Fruit fly (Drosophila melanogaster) whole organism, embryonic: ENCODE data around the gene Catsup.

Experiments
- Ada2b ChIP-seq: fragments of 200-800 bp; sonication (Bioruptor generic); IDR thresholded peaks from 2 replicates; pipeline ENCODE4 v1.3.6; 2022; ENCODE audit warnings: missing biosample characterization, missing genetic modification characterization
- Asciz ChIP-seq: fragments of 200-800 bp; sonication (Bioruptor generic); optimal IDR thresholded peaks from 2 replicates; lab custom pipeline; 2017; ENCODE audit warnings: missing biosample characterization, mild to moderate bottlenecking, missing genetic modification characterization, missing genetic modification reagents
- Atf6 ChIP-seq: fragments of 200-800 bp; sonication (Bioruptor generic); IDR thresholded peaks from 2 replicates; pipeline ENCODE4 v1.3.6; 2022; ENCODE audit warnings: missing biosample characterization, missing genetic modification characterization
- CG11247 ChIP-seq: fragments of 200-800 bp; sonication (Bioruptor generic); IDR thresholded peaks from 2 replicates; pipeline ENCODE4 v1.3.6; 2022; ENCODE audit warnings: missing biosample characterization, missing genetic modification characterization
- CG11560 ChIP-seq: fragments of 200-800 bp; sonication (Bioruptor generic); IDR thresholded peaks from 3 replicates; pipeline ENCODE4 v1.3.6; 2022; ENCODE audit warnings: missing biosample characterization, missing genetic modification characterization
- CG12104 ChIP-seq: fragments of 200-800 bp; sonication (Bioruptor generic); optimal IDR thresholded peaks from 3 replicates; lab custom pipeline; 2016; ENCODE audit warnings: missing biosample characterization, missing genetic modification characterization
- CG12219 ChIP-seq: fragments of 200-800 bp; sonication (Bioruptor generic); optimal IDR thresholded peaks from 3 replicates; lab custom pipeline; 2018; ENCODE audit warnings: missing biosample characterization, mild to moderate bottlenecking, missing genetic modification characterization
- CG15073 ChIP-seq: fragments of 200-800 bp; sonication (Bioruptor generic); optimal IDR thresholded peaks from 2 replicates; lab custom pipeline; 2016; ENCODE audit warnings: missing biosample characterization, missing genetic modification characterization
- CG1647 ChIP-seq: fragments of 200-800 bp; sonication (Bioruptor generic); optimal IDR thresholded peaks from 3 replicates; lab custom pipeline; 2016; ENCODE audit warnings: missing biosample characterization, missing genetic modification characterization
- CG1832 ChIP-seq: fragments of 200-800 bp; sonication (Bioruptor generic); optimal IDR thresholded peaks from 2 replicates; lab custom pipeline; 2017; ENCODE audit warnings: missing biosample characterization, mild to moderate bottlenecking, missing genetic modification characterization, inconsistent platforms
- CG2199 ChIP-seq: fragments of 200-800 bp; sonication (Bioruptor generic); IDR thresholded peaks from 3 replicates; pipeline ENCODE4 v1.3.6; 2022; ENCODE audit warnings: missing biosample characterization, missing genetic modification characterization
- CG3163 ChIP-seq: fragments of 200-800 bp; sonication (Bioruptor generic); optimal IDR thresholded peaks from 3 replicates; lab custom pipeline; 2016; ENCODE audit warnings: missing biosample characterization, missing genetic modification characterization
- CG34224 ChIP-seq: fragments of 200-800 bp; sonication (Bioruptor generic); IDR thresholded peaks from 3 replicates; pipeline ENCODE4 v1.3.6; 2022; ENCODE audit warnings: missing biosample characterization, missing genetic modification characterization; ENCODE audit not compliant: partially characterized antibody
- CG3847 ChIP-seq: fragments of 200-800 bp; sonication (Bioruptor generic); IDR thresholded peaks from 2 replicates; pipeline ENCODE4 v1.3.6; 2022; ENCODE audit warnings: missing biosample characterization, missing genetic modification characterization
- CG4328 ChIP-seq: fragments of 200-800 bp; sonication (Bioruptor generic); optimal IDR thresholded peaks from 3 replicates; lab custom pipeline; 2017; ENCODE audit warnings: missing biosample characterization, missing genetic modification reagents, missing genetic modification characterization
- CG7786 ChIP-seq: fragments of 200-800 bp; sonication (Bioruptor generic); optimal IDR thresholded peaks from 2 replicates; lab custom pipeline; 2016; ENCODE audit warnings: missing biosample characterization, missing genetic modification characterization
- D19A ChIP-seq: fragments of 200-800 bp; optimal IDR thresholded peaks from 3 replicates; lab custom pipeline; 2019; ENCODE audit warnings: missing biosample characterization, mild to moderate bottlenecking, missing genetic modification characterization, moderate library complexity
- E2f2 ChIP-seq: fragments of 200-800 bp; sonication (Bioruptor generic); IDR thresholded peaks from 2 replicates; pipeline ENCODE4 v1.3.6; 2022; ENCODE audit warnings: missing biosample characterization, missing genetic modification characterization
- HLH3B ChIP-seq: fragments of 200-800 bp; sonication (Bioruptor generic); IDR thresholded peaks from 2 replicates; pipeline ENCODE4 v1.3.6; 2022; ENCODE audit warnings: missing biosample characterization, missing genetic modification characterization
- HLH4C ChIP-seq: fragments of 200-800 bp; sonication (Bioruptor generic); IDR thresholded peaks from 3 replicates; pipeline ENCODE4 v1.3.6; 2022; ENCODE audit warnings: missing biosample characterization, missing genetic modification characterization; ENCODE audit not compliant: partially characterized antibody
- Hey ChIP-seq: fragments of 200-800 bp; sonication (Bioruptor generic); optimal IDR thresholded peaks from 3 replicates; lab custom pipeline; 2018; ENCODE audit warnings: missing biosample characterization, mild to moderate bottlenecking, missing genetic modification characterization
- Hmx ChIP-seq: fragments of 200-800 bp; sonication (Bioruptor generic); optimal IDR thresholded peaks from 2 replicates; lab custom pipeline; 2016; ENCODE audit warnings: missing biosample characterization, missing genetic modification characterization
- Kr ChIP-seq: fragments of 200-800 bp; sonication (Bioruptor generic); optimal IDR thresholded peaks from 2 replicates; lab custom pipeline; 2017; ENCODE audit warnings: missing biosample characterization, mild to moderate bottlenecking, missing genetic modification characterization
- Med ChIP-seq: fragments of 200-800 bp; sonication (Bioruptor generic); peaks from one replicate; lab custom pipeline; 2016; ENCODE audit warnings: missing biosample characterization, missing genetic modification characterization, mild to moderate bottlenecking, inconsistent platforms, moderate library complexity
- Nf-YB ChIP-seq: fragments of 200-800 bp; sonication (Bioruptor generic); optimal IDR thresholded peaks from 3 replicates; lab custom pipeline; 2019; ENCODE audit warnings: missing biosample characterization, mild to moderate bottlenecking, missing genetic modification characterization, moderate library complexity
- ase ChIP-seq: fragments of 200-800 bp; sonication (Bioruptor generic); IDR thresholded peaks from 3 replicates; pipeline ENCODE4 v1.3.6; 2022; ENCODE audit warnings: missing biosample characterization, missing genetic modification characterization
- bowl ChIP-seq: fragments of 200-800 bp; sonication (Bioruptor generic); IDR thresholded peaks from 2 replicates; pipeline ENCODE4 v1.3.6; 2022; ENCODE audit warnings: missing biosample characterization, missing genetic modification characterization
- cad ChIP-seq: fragments of >200 bp; optimal IDR thresholded peaks from 2 replicates; lab custom pipeline; 2017; ENCODE audit warnings: missing biosample characterization, missing genetic modification characterization
- caup ChIP-seq: fragments of 200-800 bp; sonication (Bioruptor generic); optimal IDR thresholded peaks from 3 replicates; lab custom pipeline; 2017; ENCODE audit warnings: missing biosample characterization, mild to moderate bottlenecking, missing genetic modification characterization, moderate library complexity; ENCODE audit not compliant: severe bottlenecking
- cg ChIP-seq: fragments of 200-800 bp; sonication (Bioruptor generic); optimal IDR thresholded peaks from 3 replicates; lab custom pipeline; 2019; ENCODE audit warnings: missing biosample characterization, mild to moderate bottlenecking, missing genetic modification characterization, moderate library complexity
- chinmo ChIP-seq: fragments of 200-800 bp; sonication (Bioruptor generic); IDR thresholded peaks from 4 replicates; pipeline ENCODE4 v1.3.6; 2022; ENCODE audit warnings: missing biosample characterization, missing genetic modification characterization; ENCODE audit not compliant: partially characterized antibody
- crol ChIP-seq: fragments of 200-800 bp; sonication (Bioruptor generic); IDR thresholded peaks from 2 replicates; pipeline ENCODE4 v1.3.6; 2022; ENCODE audit warnings: missing biosample characterization, missing genetic modification characterization
- crp ChIP-seq, 2 experiments: fragments of 200-800 bp; sonication (Bioruptor generic); optimal IDR thresholded peaks; 2 replicates in 1 of 2; 3 replicates in 1 of 2; lab custom pipeline; 2017; ENCODE audit warnings: missing biosample characterization in 2 of 2, missing genetic modification characterization in 2 of 2, mild to moderate bottlenecking in 1 of 2, moderate library complexity in 1 of 2
- dati ChIP-seq: fragments of 200-800 bp; sonication (Bioruptor generic); IDR thresholded peaks from 2 replicates; pipeline ENCODE4 v1.3.6; 2022; ENCODE audit warnings: missing biosample characterization, missing genetic modification characterization
- dysf ChIP-seq: fragments of 200-800 bp; sonication (Bioruptor generic); IDR thresholded peaks from 3 replicates; pipeline ENCODE4 v1.3.6; 2022; ENCODE audit warnings: missing biosample characterization, missing genetic modification characterization
- ems ChIP-seq: fragments of 200-800 bp; sonication (Bioruptor generic); optimal IDR thresholded peaks from 3 replicates; lab custom pipeline; 2016; ENCODE audit warnings: missing biosample characterization, missing genetic modification characterization
- eve ChIP-seq, 2 experiments: fragments of >200 bp; optimal IDR thresholded peaks; 2 replicates each; lab custom pipeline; 2017; ENCODE audit warnings: missing biosample characterization in 2 of 2, missing genetic modification characterization in 2 of 2
- eyg ChIP-seq: fragments of 200-800 bp; sonication (Bioruptor generic); optimal IDR thresholded peaks from 3 replicates; lab custom pipeline; 2016; ENCODE audit warnings: missing biosample characterization, missing genetic modification characterization
- ind ChIP-seq: fragments of 200-800 bp; sonication (Bioruptor generic); optimal IDR thresholded peaks from 3 replicates; lab custom pipeline; 2016; ENCODE audit warnings: missing biosample characterization, missing genetic modification characterization
- inv ChIP-seq: fragments of 200-800 bp; sonication (Bioruptor generic); IDR thresholded peaks from 2 replicates; pipeline ENCODE4 v1.3.6; 2022; ENCODE audit warnings: missing biosample characterization, missing genetic modification characterization; ENCODE audit not compliant: partially characterized antibody
- mirr ChIP-seq: fragments of 200-800 bp; sonication (Bioruptor generic); optimal IDR thresholded peaks from 3 replicates; lab custom pipeline; 2018; ENCODE audit warnings: missing biosample characterization, mild to moderate bottlenecking, missing genetic modification characterization
- nerfin-2 ChIP-seq: fragments of 200-800 bp; sonication (Bioruptor generic); IDR thresholded peaks from 2 replicates; pipeline ENCODE4 v1.3.6; 2022; ENCODE audit warnings: missing biosample characterization, missing genetic modification characterization; ENCODE audit not compliant: partially characterized antibody
- nmo ChIP-seq: fragments of 200-800 bp; sonication (Bioruptor generic); optimal IDR thresholded peaks from 2 replicates; lab custom pipeline; 2018; ENCODE audit warnings: missing biosample characterization, mild to moderate bottlenecking, missing genetic modification characterization, moderate library complexity
- oc ChIP-seq: fragments of 200-800 bp; sonication (Bioruptor generic); optimal IDR thresholded peaks from 2 replicates; lab custom pipeline; 2018; ENCODE audit warnings: missing biosample characterization, mild to moderate bottlenecking, missing genetic modification characterization, moderate library complexity
- onecut ChIP-seq: fragments of 200-800 bp; sonication (Bioruptor generic); IDR thresholded peaks from 2 replicates; pipeline ENCODE4 v1.3.6; 2022; ENCODE audit warnings: missing biosample characterization, missing genetic modification characterization
- prd ChIP-seq, 3 experiments: fragments of >200 bp in 2 of 3; fragments of 200-800 bp in 1 of 3; sonication (Bioruptor generic) in 1 of 3; optimal IDR thresholded peaks in 2 of 3; IDR thresholded peaks in 1 of 3; 2 replicates in 2 of 3; 3 replicates in 1 of 3; pipeline versions ENCODE4 v1.3.6 to Lab custom; 2017 to 2022; ENCODE audit warnings: missing biosample characterization in 1 of 3, missing genetic modification characterization in 1 of 3
- scrt ChIP-seq: fragments of 200-800 bp; sonication (Bioruptor generic); optimal IDR thresholded peaks from 2 replicates; lab custom pipeline; 2018; ENCODE audit warnings: missing biosample characterization, mild to moderate bottlenecking, missing genetic modification characterization, moderate library complexity
- vnd ChIP-seq: fragments of 200-800 bp; sonication (Bioruptor generic); IDR thresholded peaks from 3 replicates; pipeline ENCODE4 v1.3.6; 2022; ENCODE audit warnings: missing biosample characterization, missing genetic modification characterization; ENCODE audit not compliant: partially characterized antibody
- zfh2 ChIP-seq: fragments of 200-800 bp; sonication (Bioruptor generic); optimal IDR thresholded peaks from 2 replicates; lab custom pipeline; 2016; ENCODE audit warnings: missing biosample characterization, missing genetic modification characterization

Catsup gene

DNA sequence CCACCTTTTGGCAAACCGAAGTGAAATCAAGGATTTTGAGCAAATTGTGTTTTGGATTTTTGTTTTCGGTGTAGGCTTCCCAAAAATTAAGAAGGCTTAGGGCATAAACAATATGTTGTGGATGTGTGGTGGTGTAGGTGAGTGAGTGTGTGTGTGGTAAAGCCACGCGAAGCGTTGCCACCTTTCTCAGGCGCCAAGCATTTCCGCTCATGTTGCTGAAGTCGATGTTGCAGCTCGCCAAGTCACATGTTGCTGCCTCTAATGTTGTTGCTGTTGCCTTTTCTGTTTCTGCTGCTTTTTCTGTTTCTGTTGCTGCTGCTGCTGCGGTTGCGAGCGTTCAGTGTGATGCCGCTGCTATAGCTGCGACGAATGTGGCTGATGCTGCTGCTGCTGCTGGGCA lies 38.1 kb downstream of the Catsup start (continued):
- TF ChIP-seq cad (GFP tag; lab: Kevin White, UChicago) (no peak), scrt (no peak), CG12104 (GFP tag; lab: Kevin White, UChicago) (no peak), CG12219 (GFP tag; lab: Kevin White, UChicago) (peak; percentile 25), cg (GFP tag; lab: Kevin White, UChicago) (peak; percentile 35), ems (GFP tag; lab: Kevin White, UChicago) (no peak), CG15073 (GFP tag; lab: Kevin White, UChicago) (no peak), E2f2 (GFP tag; lab: Robert Waterston, UW) (no peak), CG3163 (GFP tag; lab: Kevin White, UChicago) (no peak), CG34224 (GFP tag; lab: Robert Waterston, UW) (no peak), ind (GFP tag; lab: Kevin White, UChicago) (no peak), HLH3B (0 out of 2 replicates have a peak, but pooled peaks have one; percentile 4), mirr (GFP tag; lab: Kevin White, UChicago) (no peak), bowl (GFP tag; lab: Robert Waterston, UW) (peak; percentile 18; the same call in 1 of the 2 replicates), Atf6 (GFP tag; lab: Robert Waterston, UW) (no peak), CG2199 (no peak), Hey (tag; lab: Kevin White, UChicago) (no peak), nmo (no peak), CG4328 (GFP tag; lab: Kevin White, UChicago) (no peak), zfh2 (GFP tag; lab: Kevin White, UChicago) (no peak), CG7786 (no peak), ase (GFP tag; lab: Robert Waterston, UW) (no peak), caup (GFP tag; lab: Kevin White, UChicago) (no peak), eyg (GFP tag; lab: Kevin White, UChicago) (no peak), dati (GFP tag; lab: Robert Waterston, UW) (no peak), CG1832 (GFP tag; lab: Kevin White, UChicago) (no peak), Ada2b (GFP tag; lab: Robert Waterston, UW) (no peak), eve (GFP tag; optimal IDR thresholded peaks at IDR 0.05; lab: Kevin White, UChicago) (no peak), oc (no peak), CG3847 (GFP tag; lab: Robert Waterston, UW) (no peak), chinmo (GFP tag; lab: Robert Waterston, UW) (no peak), CG11560 (no peak), vnd (GFP tag; lab: Robert Waterston, UW) (no peak), CG11247 (GFP tag; lab: Robert Waterston, UW) (no peak), D19A (tag; lab: Kevin White, UChicago) (no peak), crol (GFP tag; lab: Robert Waterston, UW) (no peak), Hmx (GFP tag; lab: Kevin White, UChicago) (no peak), HLH4C (GFP tag; lab: Robert Waterston, UW) (no peak), prd (optimal IDR thresholded peaks at IDR 0.05; lab: Kevin White, UChicago) (no peak), prd (GFP tag; IDR thresholded peaks at IDR 0.05; lab: Robert Waterston, UW) (no peak), CG1647 (GFP tag; lab: Kevin White, UChicago) (no peak), Kr (GFP tag; lab: Kevin White, UChicago) (no peak), Nf-YB (no peak), onecut (GFP tag; lab: Robert Waterston, UW) (no peak), dysf (GFP tag; lab: Robert Waterston, UW) (no peak), nerfin-2 (GFP tag; lab: Robert Waterston, UW) (no peak), Asciz (GFP tag; lab: Kevin White, UChicago) (peak; percentile 31), inv (GFP tag; lab: Robert Waterston, UW) (no peak), Med (peak; percentile 61), crp (GFP tag; optimal IDR thresholded peaks at IDR 0.05; lab: Kevin White, UChicago) (no peak)
